Worm (Caenorhabditis elegans) whole organism, early embryonic: Measurements from ENCODE around the gene sqv-8.

Source experiments
- B0310.2 ChIP-seq: sonication (generic microtip); optimal IDR thresholded peaks from 2 replicates; lab custom pipeline; 2016; ENCODE audit warnings: mild to moderate bottlenecking, missing genetic modification characterization, missing compliant biosample characterization
- ama-1 ChIP-seq: fragments of 150-350 bp; optimal IDR thresholded peaks from 2 replicates; lab custom pipeline; 2014
- ets-7 ChIP-seq: sonication (generic microtip); optimal IDR thresholded peaks from 2 replicates; lab custom pipeline; 2016; ENCODE audit warnings: missing genotype, missing genetic modification characterization, missing compliant biosample characterization
- flt-1 ChIP-seq: fragments of 200-800 bp; sonication (Bioruptor generic); IDR thresholded peaks from 2 replicates; pipeline ENCODE4 v1.3.6; 2022; ENCODE audit warnings: missing genetic modification characterization, missing compliant biosample characterization
- hnd-1 ChIP-seq: sonication (generic microtip); optimal IDR thresholded peaks from 2 replicates; lab custom pipeline; 2016; ENCODE audit warnings: missing genetic modification characterization, missing compliant biosample characterization
- pes-1 ChIP-seq: fragments of 200-800 bp; sonication (Bioruptor generic); IDR thresholded peaks from 2 replicates; pipeline ENCODE4 v1.3.6; 2022; ENCODE audit warnings: missing genetic modification reagents, missing genetic modification characterization, missing compliant biosample characterization

ce11 chrII:9636300-9636699 is 10.5 kb upstream of the sqv-8 start, which contains the start of gene ZK1307.7:
- TF ChIP-seq B0310.2 (tag; lab: Kevin White, UChicago) (no peak), ama-1 (lab: Kevin White, UChicago) (no peak), pes-1 (GFP tag; lab: Robert Waterston, UW) (no peak), flt-1 (GFP tag; lab: Robert Waterston, UW) (no peak), hnd-1 (no peak), ets-7 (tag; lab: Kevin White, UChicago) (no peak)
